Worm (Caenorhabditis elegans) whole organism, L2 larva: ENCODE data around the gene M7.8.
A peak's percentile ranks its signal among the peaks of the same experiment; 100 is the strongest.

Experiments used
- C34F6.9 ChIP-seq: fragments of 150-350 bp; optimal IDR thresholded peaks from 2 replicates; lab custom pipeline; 2014; ENCODE audit warnings: missing biosample characterization, missing genetic modification characterization
- ZK546.5 ChIP-seq: sonication (generic microtip); optimal IDR thresholded peaks from 2 replicates; lab custom pipeline; 2017; ENCODE audit warnings: missing biosample characterization, missing genetic modification characterization
- alr-1 ChIP-seq: fragments of 150-350 bp; optimal IDR thresholded peaks from 2 replicates; lab custom pipeline; 2014; ENCODE audit warnings: missing biosample characterization, missing genetic modification characterization
- aly-2 ChIP-seq: fragments of 150-350 bp; optimal IDR thresholded peaks from 2 replicates; lab custom pipeline; 2014; ENCODE audit warnings: missing biosample characterization, missing genetic modification characterization
- ama-1 ChIP-seq: fragments of 150-350 bp; optimal IDR thresholded peaks from 2 replicates; lab custom pipeline; 2018; ENCODE audit warnings: inconsistent platforms
- blmp-1 ChIP-seq: sonication (generic microtip); optimal IDR thresholded peaks from 2 replicates; lab custom pipeline; 2017; ENCODE audit warnings: missing genetic modification characterization, mild to moderate bottlenecking, missing compliant biosample characterization, antibody characterized with exemption, moderate library complexity; ENCODE audit not compliant: insufficient read depth
- ceh-16 ChIP-seq: fragments of 150-350 bp; optimal IDR thresholded peaks from 2 replicates; lab custom pipeline; 2014; ENCODE audit warnings: missing biosample characterization, missing genetic modification characterization
- crh-2 ChIP-seq: sonication (generic microtip); optimal IDR thresholded peaks from 2 replicates; lab custom pipeline; 2017; ENCODE audit warnings: missing biosample characterization, missing genetic modification characterization
- egl-27 ChIP-seq: sonication (generic microtip); optimal IDR thresholded peaks from 3 replicates; lab custom pipeline; 2017; ENCODE audit warnings: missing biosample characterization, missing genetic modification reagents, missing genetic modification characterization
- elt-1 ChIP-seq: fragments of 150-350 bp; optimal IDR thresholded peaks from 2 replicates; lab custom pipeline; 2014; ENCODE audit warnings: missing biosample characterization, missing genetic modification characterization
- elt-3 ChIP-seq: sonication (generic microtip); optimal IDR thresholded peaks from 2 replicates; lab custom pipeline; 2017; ENCODE audit warnings: missing biosample characterization, missing genetic modification characterization
- fos-1 ChIP-seq: fragments of 150-350 bp; optimal IDR thresholded peaks from 2 replicates; lab custom pipeline; 2014; ENCODE audit warnings: missing biosample characterization, missing genetic modification characterization
- gmeb-1 ChIP-seq: fragments of 150-350 bp; optimal IDR thresholded peaks from 2 replicates; lab custom pipeline; 2014; ENCODE audit warnings: missing biosample characterization, missing genetic modification characterization
- lin-11 ChIP-seq: fragments of 150-350 bp; sonication (generic microtip); optimal IDR thresholded peaks from 2 replicates; lab custom pipeline; 2014; ENCODE audit warnings: missing biosample characterization, missing genetic modification characterization, inconsistent platforms, mixed read lengths
- lin-39 ChIP-seq: fragments of 150-350 bp; optimal IDR thresholded peaks from 2 replicates; lab custom pipeline; 2014; ENCODE audit warnings: missing biosample characterization, missing genetic modification reagents, missing genetic modification characterization
- lsy-2 ChIP-seq, 2 experiments: fragments of 150-350 bp in 1 of 2; sonication (generic microtip) in 1 of 2; optimal IDR thresholded peaks; 2 replicates each; lab custom pipeline; 2014 to 2017; ENCODE audit warnings: missing biosample characterization in 2 of 2, missing genetic modification characterization in 2 of 2
- mab-5 ChIP-seq: fragments of 150-350 bp; optimal IDR thresholded peaks from 2 replicates; lab custom pipeline; 2014; ENCODE audit warnings: missing biosample characterization, missing genetic modification characterization
- mbf-1 ChIP-seq: sonication (generic microtip); optimal IDR thresholded peaks from 2 replicates; lab custom pipeline; 2017; ENCODE audit warnings: missing biosample characterization, missing genetic modification characterization
- mdl-1 ChIP-seq, 2 experiments: fragments of 150-350 bp in 1 of 2; sonication (generic microtip) in 1 of 2; optimal IDR thresholded peaks; 2 replicates each; lab custom pipeline; 2017; ENCODE audit warnings: missing biosample characterization in 2 of 2, missing genetic modification characterization in 2 of 2
- nhr-10 ChIP-seq: sonication (generic microtip); optimal IDR thresholded peaks from 2 replicates; lab custom pipeline; 2017; ENCODE audit warnings: missing biosample characterization, missing genetic modification characterization
- nhr-12 ChIP-seq: fragments of 150-350 bp; optimal IDR thresholded peaks from 2 replicates; lab custom pipeline; 2014; ENCODE audit warnings: missing biosample characterization, missing genetic modification characterization
- nhr-129 ChIP-seq: fragments of 150-350 bp; optimal IDR thresholded peaks from 2 replicates; lab custom pipeline; 2014; ENCODE audit warnings: missing biosample characterization, missing genetic modification characterization
- nhr-21 ChIP-seq: fragments of 150-350 bp; optimal IDR thresholded peaks from 2 replicates; lab custom pipeline; 2014; ENCODE audit warnings: missing biosample characterization, missing genetic modification characterization
- nhr-237 ChIP-seq: fragments of 150-350 bp; optimal IDR thresholded peaks from 2 replicates; lab custom pipeline; 2014; ENCODE audit warnings: missing biosample characterization, missing genetic modification characterization
- nhr-25 ChIP-seq: fragments of 150-350 bp; sonication (generic microtip); optimal IDR thresholded peaks from 3 replicates; lab custom pipeline; 2014; ENCODE audit warnings: missing biosample characterization, missing genetic modification characterization
- nhr-6 ChIP-seq: fragments of 150-350 bp; optimal IDR thresholded peaks from 2 replicates; lab custom pipeline; 2014; ENCODE audit warnings: missing biosample characterization, missing genetic modification characterization
- nhr-77 ChIP-seq: fragments of 150-350 bp; optimal IDR thresholded peaks from 2 replicates; lab custom pipeline; 2014; ENCODE audit warnings: missing biosample characterization, missing genetic modification characterization
- skn-1 ChIP-seq: sonication (generic microtip); optimal IDR thresholded peaks from 2 replicates; lab custom pipeline; 2017; ENCODE audit warnings: missing biosample characterization, missing genetic modification characterization
- sma-3 ChIP-seq: sonication (generic microtip); optimal IDR thresholded peaks from 2 replicates; lab custom pipeline; 2016; ENCODE audit warnings: missing genetic modification reagents, missing genetic modification characterization, missing compliant biosample characterization
- sma-9 ChIP-seq, 2 experiments: fragments of 150-350 bp in 1 of 2; sonication (generic microtip) in 1 of 2; optimal IDR thresholded peaks; 2 replicates each; lab custom pipeline; 2014 to 2016; ENCODE audit warnings: missing genetic modification characterization in 2 of 2, mild to moderate bottlenecking in 1 of 2, missing biosample characterization in 1 of 2, missing compliant biosample characterization in 1 of 2, missing genetic modification reagents in 1 of 2, moderate library complexity in 1 of 2
- snpc-4 ChIP-seq: fragments of 150-350 bp; optimal IDR thresholded peaks from 2 replicates; lab custom pipeline; 2014; ENCODE audit warnings: missing biosample characterization, missing genetic modification characterization
- unc-39 ChIP-seq: fragments of 150-350 bp; optimal IDR thresholded peaks from 2 replicates; lab custom pipeline; 2014; ENCODE audit warnings: missing biosample characterization, missing genetic modification characterization
- unc-62 ChIP-seq: fragments of 150-350 bp; optimal IDR thresholded peaks from 2 replicates; lab custom pipeline; 2014; ENCODE audit warnings: missing biosample characterization, missing genetic modification reagents, missing genetic modification characterization
- zag-1 ChIP-seq: fragments of 150-350 bp; optimal IDR thresholded peaks from 2 replicates; lab custom pipeline; 2014; ENCODE audit warnings: missing biosample characterization, missing genetic modification characterization
- ztf-1 ChIP-seq: fragments of 200-800 bp; sonication (Bioruptor generic); conservative IDR thresholded peaks from 2 replicates; pipeline ENCODE4 v1.3.6; 2022; ENCODE audit warnings: missing genetic modification characterization, missing compliant biosample characterization
- ztf-11 ChIP-seq: sonication (generic microtip); optimal IDR thresholded peaks from 2 replicates; lab custom pipeline; 2017; ENCODE audit warnings: missing biosample characterization, missing genetic modification characterization
- ztf-4 ChIP-seq: fragments of 150-350 bp; optimal IDR thresholded peaks from 2 replicates; lab custom pipeline; 2014; ENCODE audit warnings: missing biosample characterization, missing genetic modification characterization

The M7.8 gene

DNA sequence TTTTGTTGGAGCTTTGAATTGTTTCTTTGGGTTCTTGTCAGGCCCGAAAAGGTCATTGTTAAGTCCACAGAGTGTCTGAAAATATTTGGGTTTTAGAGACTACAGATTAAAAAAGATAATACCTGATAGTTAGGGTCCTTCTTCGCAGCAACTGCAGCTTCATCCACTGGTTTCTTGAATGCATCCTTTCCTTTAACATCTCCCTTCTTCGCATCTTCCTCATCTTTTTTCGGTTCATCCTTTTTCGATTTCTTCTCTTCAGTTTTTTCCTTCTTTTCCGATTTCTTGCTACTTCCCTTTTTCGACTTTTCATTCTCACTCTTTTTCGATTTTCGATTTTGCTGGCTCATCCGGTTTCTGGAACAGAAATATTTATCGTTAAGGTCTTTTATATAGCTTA, 8.6 kb upstream of the M7.8 start:
- TF ChIP-seq nhr-77 (tag; lab: Kevin White, UChicago), result no peak
- no peak for TF ChIP-seq nhr-237 (tag; lab: Kevin White, UChicago)
- TF ChIP-seq crh-2 (tag; lab: Kevin White, UChicago), result no peak
- no peak for TF ChIP-seq nhr-129 (tag; lab: Kevin White, UChicago)
- TF ChIP-seq aly-2 (tag; lab: Kevin White, UChicago), result no peak
- no peak for TF ChIP-seq lsy-2 (tag; optimal IDR thresholded peaks at IDR 0.05; lab: Kevin White, UChicago)
- TF ChIP-seq elt-3 (tag; lab: Kevin White, UChicago), result no peak

ce11 chrIV:11102608-11103007, 7.7 kb upstream of the M7.8 start, which contains the start of gene srlf-17:
Gene srlf-17, minus strand, starts transcription at chrIV:11102708.
- TF ChIP-seq nhr-6 (tag; lab: Kevin White, UChicago) (no peak), ceh-16 (tag; lab: Kevin White, UChicago) (no peak)

ce11 chrIV:11101383-11101782, 6.5 kb upstream of the M7.8 start, which contains the start of gene srlf-18:
Gene srlf-18, minus strand, starts transcription at chrIV:11101483.
- no peak for TF ChIP-seq nhr-77 (tag; lab: Kevin White, UChicago)
- TF ChIP-seq, all 48 proteins: peak for 0

- TF ChIP-seq nhr-10 (tag; lab: Kevin White, UChicago) (no peak), nhr-12 (tag; lab: Kevin White, UChicago) (no peak), ZK546.5 (tag; lab: Kevin White, UChicago) (no peak)
These were observed 5.4 kb upstream of the M7.8 start, which contains the start of gene str-3 for ce11 chrIV:11100271-11100670. Gene str-3, minus strand, starts transcription at chrIV:11100371.

- no peak for TF ChIP-seq unc-39 (tag; lab: Kevin White, UChicago)
- TF ChIP-seq gmeb-1, result no peak
- peak; percentile 10 for TF ChIP-seq zag-1 (tag; lab: Kevin White, UChicago)
- no peak for TF ChIP-seq egl-27
- no peak for TF ChIP-seq aly-2 (tag; lab: Kevin White, UChicago)
- TF ChIP-seq nhr-129 (tag; lab: Kevin White, UChicago), result peak; percentile 17
- no peak for TF ChIP-seq ztf-11
- TF ChIP-seq unc-62 (GFP tag; lab: Kevin White, UChicago), result no peak
- no peak for TF ChIP-seq nhr-12 (tag; lab: Kevin White, UChicago)
- TF ChIP-seq sma-9 (GFP tag; optimal IDR thresholded peaks at IDR 0.05; lab: Kevin White, UChicago), result peak; percentile 28
- TF ChIP-seq sma-9 (tag; optimal IDR thresholded peaks at IDR 0.05; lab: Kevin White, UChicago), result no peak
- TF ChIP-seq ztf-4 (tag; lab: Kevin White, UChicago), result no peak
- peak in 1 of 2 experiments; percentile 23 for TF ChIP-seq lsy-2 (tag; optimal IDR thresholded peaks at IDR 0.05; lab: Kevin White, UChicago)
- TF ChIP-seq snpc-4 (tag; lab: Kevin White, UChicago), result no peak
- TF ChIP-seq, all 48 proteins: peak for 4
These were observed 2.9 kb upstream of the M7.8 start, which contains the start of gene M7.12 for ce11 chrIV:11097795-11098194. Gene M7.12, minus strand, starts transcription at chrIV:11097982.

ce11 chrIV:11094052-11094451, 833 bp downstream of the M7.8 start:
- TF ChIP-seq snpc-4 (tag; lab: Kevin White, UChicago), result no peak
- TF ChIP-seq ztf-11, result no peak
- no peak for TF ChIP-seq ama-1 (lab: Kevin White, UChicago)
- TF ChIP-seq mdl-1 (tag; optimal IDR thresholded peaks at IDR 0.05; lab: Kevin White, UChicago), result no peak
- no peak for TF ChIP-seq ztf-1 (GFP tag; lab: Robert Waterston, UW)
- no peak for TF ChIP-seq elt-1 (tag; lab: Kevin White, UChicago)

DNA sequence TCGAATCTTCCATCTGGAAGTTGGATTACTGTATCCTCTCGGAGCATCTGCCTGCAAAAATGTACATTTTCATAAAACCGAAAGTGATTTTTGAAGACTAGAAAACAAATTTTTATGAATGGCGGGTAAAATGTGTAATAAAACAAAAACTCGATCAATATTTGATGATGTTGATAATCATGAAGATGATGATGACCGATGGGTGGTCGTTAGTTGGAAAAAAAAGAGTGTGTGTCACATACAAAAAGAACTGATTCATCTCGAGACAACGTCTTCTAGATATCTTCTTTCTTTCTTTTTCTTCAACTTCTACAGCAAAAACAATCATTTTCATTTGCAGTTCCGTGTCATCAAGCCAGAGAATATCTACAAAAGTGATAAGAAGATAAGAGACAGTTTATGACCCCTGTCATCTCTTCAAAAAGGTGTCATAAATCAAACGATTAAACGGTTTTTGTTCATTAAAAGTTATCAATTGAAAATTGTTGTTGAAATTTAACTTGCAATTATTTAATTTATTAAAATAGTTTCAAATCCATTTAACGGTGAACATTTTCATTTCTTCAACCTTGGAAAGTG, 2.3 kb downstream of the M7.8 start, which contains the start of gene bcc-1:
Gene bcc-1, minus strand, starts transcription at position 51 of the 579 bp plus-strand sequence.
- TF ChIP-seq mbf-1 (tag; lab: Kevin White, UChicago) (no peak), ama-1 (lab: Kevin White, UChicago) (no peak), skn-1 (tag; lab: Kevin White, UChicago) (no peak), snpc-4 (tag; lab: Kevin White, UChicago) (no peak), fos-1 (tag; lab: Kevin White, UChicago) (peak; percentile 62), sma-9 (GFP tag; optimal IDR thresholded peaks at IDR 0.05; lab: Kevin White, UChicago) (peak; percentile 42), sma-9 (tag; optimal IDR thresholded peaks at IDR 0.05; lab: Kevin White, UChicago) (no peak), nhr-25 (peak; percentile 57), alr-1 (tag; lab: Kevin White, UChicago) (no peak), mab-5 (tag; lab: Kevin White, UChicago) (peak; percentile 60), nhr-6 (tag; lab: Kevin White, UChicago) (no peak), lsy-2 (tag; optimal IDR thresholded peaks at IDR 0.05; lab: Kevin White, UChicago) (no peak), lin-39 (tag; lab: Kevin White, UChicago) (no peak), blmp-1 (tag; lab: Kevin White, UChicago) (peak; percentile 7), gmeb-1 (peak; percentile 23), lin-11 (tag; lab: Kevin White, UChicago) (no peak), ztf-1 (GFP tag; lab: Robert Waterston, UW) (no peak), sma-3 (GFP tag; lab: Kevin White, UChicago) (peak; percentile 45), mdl-1 (tag; optimal IDR thresholded peaks at IDR 0.05; lab: Kevin White, UChicago) (no peak), elt-1 (tag; lab: Kevin White, UChicago) (no peak), C34F6.9 (tag; lab: Kevin White, UChicago) (no peak), ztf-4 (tag; lab: Kevin White, UChicago) (no peak), zag-1 (tag; lab: Kevin White, UChicago) (no peak), egl-27 (no peak), nhr-21 (tag; lab: Kevin White, UChicago) (peak; percentile 18)
